Worm (Caenorhabditis elegans) whole organism, L1 larva: ENCODE data around the gene F43G6.7.
A peak's percentile ranks its signal among the peaks of the same experiment; 100 is the strongest.

Experiments used
- Y116A8C.19 ChIP-seq: sonication (generic microtip); optimal IDR thresholded peaks from 2 replicates; lab custom pipeline; 2016; ENCODE audit warnings: missing compliant biosample characterization, missing genetic modification characterization, borderline replicate concordance
- aha-1 ChIP-seq: fragments of 150-350 bp; optimal IDR thresholded peaks from 2 replicates; lab custom pipeline; 2014; ENCODE audit warnings: missing biosample characterization, missing genetic modification characterization
- alr-1 ChIP-seq: fragments of 200-800 bp; sonication (Bioruptor generic); optimal IDR thresholded peaks from 2 replicates; lab custom pipeline; 2018; ENCODE audit warnings: borderline replicate concordance, mild to moderate bottlenecking, missing genetic modification characterization, missing compliant biosample characterization
- ceh-63 ChIP-seq: fragments of 200-800 bp; sonication (Bioruptor generic); optimal IDR thresholded peaks from 2 replicates; lab custom pipeline; 2018; ENCODE audit warnings: mild to moderate bottlenecking, missing genetic modification characterization, missing compliant biosample characterization
- ceh-8 ChIP-seq: fragments of 200-800 bp; sonication (Bioruptor generic); optimal IDR thresholded peaks from 2 replicates; lab custom pipeline; 2018; ENCODE audit warnings: mild to moderate bottlenecking, missing genetic modification characterization, moderate library complexity, missing compliant biosample characterization
- ceh-90 ChIP-seq: sonication (generic microtip); optimal IDR thresholded peaks from 2 replicates; lab custom pipeline; 2016; ENCODE audit warnings: missing genetic modification characterization, missing compliant biosample characterization
- ces-1 ChIP-seq: fragments of 150-350 bp; optimal IDR thresholded peaks from 2 replicates; lab custom pipeline; 2014; ENCODE audit warnings: missing biosample characterization, missing genetic modification reagents, missing genetic modification characterization
- dpl-1 ChIP-seq, 3 experiments: fragments of 150-350 bp in 2 of 3; sonication (generic microtip) in 1 of 3; optimal IDR thresholded peaks; 2 replicates each; lab custom pipeline; 2014 to 2017; ENCODE audit warnings: missing biosample characterization in 3 of 3, missing genetic modification characterization in 3 of 3, missing genetic modification reagents in 3 of 3
- efl-1 ChIP-seq, 4 experiments: fragments of 150-350 bp; optimal IDR thresholded peaks in 3 of 4; peaks in 1 of 4; 1 replicate in 1 of 4; 2 replicates in 3 of 4; lab custom pipeline; 2014; ENCODE audit warnings: missing biosample characterization in 2 of 4, missing genetic modification characterization in 2 of 4, missing genetic modification reagents in 2 of 4
- elt-2 ChIP-seq: sonication (generic microtip); optimal IDR thresholded peaks from 2 replicates; lab custom pipeline; 2016; ENCODE audit warnings: missing genetic modification characterization, mild to moderate bottlenecking, inconsistent platforms, missing compliant biosample characterization, missing genetic modification reagents
- elt-3 ChIP-seq, 6 experiments: fragments of 150-350 bp in 1 of 6; sonication (generic microtip); optimal IDR thresholded peaks; 2 replicates each; lab custom pipeline; 2017 to 2018; ENCODE audit warnings: missing biosample characterization in 6 of 6, missing genetic modification characterization in 6 of 6, inconsistent platforms in 1 of 6
- ets-5 ChIP-seq: fragments of 200-800 bp; sonication (Bioruptor generic); IDR thresholded peaks from 2 replicates; pipeline ENCODE4 v1.3.6; 2022; ENCODE audit warnings: missing genetic modification characterization, missing compliant biosample characterization
- fkh-10 ChIP-seq: sonication (generic microtip); optimal IDR thresholded peaks from 2 replicates; lab custom pipeline; 2017; ENCODE audit warnings: missing biosample characterization, missing genetic modification reagents, missing genetic modification characterization
- hlh-4 ChIP-seq: sonication (generic microtip); optimal IDR thresholded peaks from 2 replicates; lab custom pipeline; 2016; ENCODE audit warnings: mild to moderate bottlenecking, missing genetic modification characterization, missing compliant biosample characterization
- lin-35 ChIP-seq, 2 experiments: fragments of 150-350 bp; optimal IDR thresholded peaks; 2 replicates each; lab custom pipeline; 2014; ENCODE audit warnings: missing biosample characterization in 2 of 2, missing genetic modification characterization in 2 of 2, missing genetic modification reagents in 2 of 2
- lin-39 ChIP-seq: fragments of 150-350 bp; optimal IDR thresholded peaks from 2 replicates; lab custom pipeline; 2014; ENCODE audit warnings: missing biosample characterization, missing genetic modification reagents, missing genetic modification characterization
- lir-3 ChIP-seq: sonication (generic microtip); optimal IDR thresholded peaks from 2 replicates; lab custom pipeline; 2016; ENCODE audit warnings: mild to moderate bottlenecking, missing genetic modification characterization, moderate library complexity, missing compliant biosample characterization; ENCODE audit not compliant: poor library complexity
- lsy-2 ChIP-seq, 2 experiments: fragments of 150-350 bp; optimal IDR thresholded peaks; 2 replicates each; lab custom pipeline; 2014; ENCODE audit warnings: missing biosample characterization in 2 of 2, missing genetic modification characterization in 2 of 2
- mab-9 ChIP-seq: fragments of 200-800 bp; sonication (Bioruptor generic); IDR thresholded peaks from 2 replicates; pipeline ENCODE4 v1.3.6; 2022; ENCODE audit warnings: missing genetic modification reagents, missing genetic modification characterization, missing compliant biosample characterization
- nhr-19 ChIP-seq: fragments of 200-800 bp; sonication (Bioruptor generic); conservative IDR thresholded peaks from 2 replicates; pipeline ENCODE4 v1.3.6; 2022; ENCODE audit warnings: missing genetic modification characterization, missing compliant biosample characterization
- nhr-20 ChIP-seq: sonication (generic microtip); optimal IDR thresholded peaks from 2 replicates; lab custom pipeline; 2016; ENCODE audit warnings: mild to moderate bottlenecking, missing genetic modification characterization, missing compliant biosample characterization
- nhr-237 ChIP-seq: fragments of 150-350 bp; optimal IDR thresholded peaks from 2 replicates; lab custom pipeline; 2014; ENCODE audit warnings: missing biosample characterization, missing genetic modification characterization
- nhr-28 ChIP-seq: fragments of 150-350 bp; optimal IDR thresholded peaks from 2 replicates; lab custom pipeline; 2014; ENCODE audit warnings: missing biosample characterization, missing genetic modification characterization
- nhr-85 ChIP-seq: sonication (generic microtip); peaks from one replicate; lab custom pipeline; 2016; ENCODE audit warnings: missing genetic modification characterization, inconsistent platforms, missing compliant biosample characterization
- snpc-4 ChIP-seq: fragments of 150-350 bp; optimal IDR thresholded peaks from 2 replicates; lab custom pipeline; 2014; ENCODE audit warnings: missing biosample characterization, missing genetic modification characterization
- snu-23 ChIP-seq: sonication (generic microtip); optimal IDR thresholded peaks from 2 replicates; lab custom pipeline; 2016; ENCODE audit warnings: missing genetic modification characterization, missing compliant biosample characterization
- sox-4 ChIP-seq: sonication (generic microtip); optimal IDR thresholded peaks from 2 replicates; lab custom pipeline; 2016; ENCODE audit warnings: missing genetic modification characterization, missing compliant biosample characterization
- tlp-1 ChIP-seq: fragments of 150-350 bp; optimal IDR thresholded peaks from 2 replicates; lab custom pipeline; 2014; ENCODE audit warnings: missing biosample characterization, missing genetic modification characterization
- unc-30 ChIP-seq: sonication (generic microtip); optimal IDR thresholded peaks from 2 replicates; lab custom pipeline; 2017; ENCODE audit warnings: missing biosample characterization, missing genetic modification characterization
- zag-1 ChIP-seq: fragments of 150-350 bp; optimal IDR thresholded peaks from 2 replicates; lab custom pipeline; 2014; ENCODE audit warnings: missing biosample characterization, missing genetic modification characterization
- ztf-4 ChIP-seq: fragments of 150-350 bp; optimal IDR thresholded peaks from 2 replicates; lab custom pipeline; 2014; ENCODE audit warnings: missing biosample characterization, missing genetic modification characterization

Gene F43G6.7

DNA sequence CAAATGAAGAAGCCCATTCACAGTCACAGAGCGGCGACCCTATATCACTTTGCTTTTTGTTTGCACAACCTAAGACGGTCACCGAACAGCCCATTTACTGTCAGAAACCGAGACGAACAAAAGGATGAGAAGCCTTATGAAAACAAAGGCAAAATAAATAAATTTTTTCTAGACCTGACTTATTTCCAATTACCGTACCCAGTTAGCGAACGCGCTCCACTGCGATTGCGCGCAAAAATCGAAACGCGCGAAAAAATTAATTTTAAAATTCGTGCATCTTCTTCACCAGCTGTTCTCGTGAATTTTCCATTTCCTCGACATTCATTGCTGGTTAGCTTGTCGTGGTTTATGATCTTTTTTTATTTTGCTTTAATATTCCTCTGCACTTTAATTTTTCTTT is 28.1 kb upstream of the F43G6.7 start, which contains the start of gene F43G6.16:
Gene F43G6.16, minus strand, starts transcription at position 141 of the 400 bp plus-strand sequence.
- no peak for TF ChIP-seq aha-1
- no peak for TF ChIP-seq nhr-20 (tag; lab: Kevin White, UChicago)
- no peak for TF ChIP-seq snu-23 (GFP tag; lab: Kevin White, UChicago)
- no peak for TF ChIP-seq ces-1 (GFP tag; lab: Kevin White, UChicago)
- TF ChIP-seq ceh-90: no peak
- TF ChIP-seq fkh-10: no peak
- TF ChIP-seq dpl-1 (GFP tag; optimal IDR thresholded peaks at IDR 0.05; lab: Kevin White, UChicago): peak; percentile 30 to 72 (median 59)
- TF ChIP-seq sox-4 (tag; lab: Kevin White, UChicago): no peak
- no peak for TF ChIP-seq snpc-4 (tag; lab: Kevin White, UChicago)
- TF ChIP-seq lin-35 (GFP tag; optimal IDR thresholded peaks at IDR 0.05; lab: Kevin White, UChicago): peak; percentile 7 to 78
- peak; percentile 41 to 43 for TF ChIP-seq efl-1 (optimal IDR thresholded peaks at IDR 0.05; lab: Kevin White, UChicago)
- peak; percentile 58 to 94 for TF ChIP-seq efl-1 (GFP tag; optimal IDR thresholded peaks at IDR 0.05 in 1 of 2; lab: Kevin White, UChicago)
- TF ChIP-seq lsy-2 (tag; optimal IDR thresholded peaks at IDR 0.05; lab: Kevin White, UChicago): peak; percentile 41 to 97

DNA sequence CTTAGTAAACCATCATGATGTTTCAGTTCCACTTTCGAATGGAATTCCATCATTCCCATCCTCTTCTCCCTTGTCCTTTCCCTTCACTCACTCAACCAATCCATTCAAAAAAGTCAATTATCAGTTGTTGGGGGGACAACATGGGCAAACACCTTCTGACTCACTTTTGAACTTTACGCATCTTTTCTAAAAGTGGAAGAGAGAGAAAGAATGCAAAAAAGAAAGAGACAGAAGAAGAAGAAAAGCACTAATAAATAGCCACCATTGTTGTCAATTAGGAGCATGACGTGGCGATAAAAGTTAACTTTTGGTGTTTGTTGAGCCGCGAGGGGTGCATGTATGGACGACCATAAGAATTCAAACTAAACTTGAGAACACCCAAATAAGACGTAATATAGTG is 22.6 kb upstream of the F43G6.7 start:
- TF ChIP-seq efl-1 (optimal IDR thresholded peaks at IDR 0.05; lab: Kevin White, UChicago): no peak
- peak in 1 of 2 experiments; percentile 64 for TF ChIP-seq efl-1 (GFP tag; optimal IDR thresholded peaks at IDR 0.05 in 1 of 2; lab: Kevin White, UChicago)
- no peak for TF ChIP-seq unc-30 (tag; lab: Kevin White, UChicago)

DNA sequence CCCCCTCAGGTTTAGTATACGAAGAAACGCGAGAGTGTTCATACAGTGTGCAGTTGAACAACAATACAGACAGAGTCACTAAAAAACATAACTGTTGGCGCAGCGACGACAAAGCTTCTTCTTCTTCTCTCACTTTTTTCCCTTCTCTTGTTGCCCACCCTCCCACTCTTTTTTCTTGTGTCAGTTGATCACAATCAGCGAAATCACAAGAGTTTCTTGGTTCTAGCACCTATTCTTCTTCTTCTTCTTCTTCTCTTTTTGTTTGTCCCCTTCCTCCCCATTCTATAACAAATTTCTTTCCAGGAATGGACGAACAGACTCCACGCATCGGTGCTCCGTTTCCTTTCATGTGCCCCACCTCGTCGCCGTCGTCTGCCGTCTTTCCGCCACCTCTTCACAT is 20.1 kb upstream of the F43G6.7 start, which contains the start of gene F43G6.4:
Gene F43G6.4, plus strand, starts transcription at position 301 of the 400 bp plus-strand sequence.
- TF ChIP-seq ceh-90 (no peak), snpc-4 (tag; lab: Kevin White, UChicago) (no peak), lsy-2 (tag; optimal IDR thresholded peaks at IDR 0.05; lab: Kevin White, UChicago) (no peak), ceh-8 (GFP tag; lab: Kevin White, UChicago) (no peak)

DNA sequence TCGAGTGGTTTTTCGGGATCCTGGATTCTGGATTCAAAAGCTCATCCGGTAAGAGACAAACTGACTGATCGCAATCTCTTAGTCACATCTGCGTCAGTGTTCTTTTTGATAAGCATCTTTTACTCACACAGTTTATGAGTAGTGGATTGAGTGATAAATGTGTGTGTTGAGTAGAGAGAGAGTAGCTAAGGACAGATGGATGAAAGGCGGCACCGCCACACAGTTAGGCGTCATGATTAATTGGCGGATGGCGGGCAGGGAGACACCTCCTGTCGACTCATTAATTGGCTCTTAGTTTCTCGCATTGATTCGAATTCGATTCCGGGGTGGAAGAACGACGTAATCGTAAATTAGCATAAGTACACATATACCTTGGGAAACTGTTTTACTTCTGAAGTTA is 16.2 kb upstream of the F43G6.7 start:
- TF ChIP-seq zag-1 (tag; lab: Kevin White, UChicago) (no peak), efl-1 (optimal IDR thresholded peaks at IDR 0.05; lab: Kevin White, UChicago) (no peak), efl-1 (GFP tag; optimal IDR thresholded peaks at IDR 0.05 in 1 of 2; lab: Kevin White, UChicago) (no peak), unc-30 (tag; lab: Kevin White, UChicago) (no peak), lin-39 (tag; lab: Kevin White, UChicago) (peak; percentile 3), ztf-4 (tag; lab: Kevin White, UChicago) (no peak), nhr-28 (tag; lab: Kevin White, UChicago) (no peak), nhr-19 (GFP tag; lab: Robert Waterston, UW) (no peak), ceh-63 (GFP tag; lab: Kevin White, UChicago) (no peak), elt-3 (tag; optimal IDR thresholded peaks at IDR 0.05; lab: Kevin White, UChicago) (no peak), mab-9 (no peak), nhr-85 (peak; percentile 75), nhr-237 (tag; lab: Kevin White, UChicago) (no peak)
- TF ChIP-seq, all 84 proteins: peak for 2

DNA sequence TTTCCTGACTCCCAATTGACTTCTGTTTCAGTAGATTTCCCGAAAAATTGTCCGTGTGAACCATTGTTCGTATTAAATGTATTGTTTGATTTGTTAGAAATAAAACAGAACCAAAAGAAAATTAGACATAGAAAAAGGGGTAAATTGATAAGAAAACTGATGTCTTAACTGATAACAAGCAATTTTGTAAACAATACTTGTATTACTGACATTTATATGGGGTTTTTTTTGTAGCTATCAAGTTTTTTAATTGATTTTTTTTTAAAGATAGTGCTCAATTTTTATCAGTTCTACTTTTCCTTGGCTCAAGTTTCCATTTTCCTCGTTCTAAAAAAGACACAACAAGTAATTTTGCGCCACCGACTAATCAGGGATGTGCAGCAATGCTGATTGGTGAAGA is 13.4 kb upstream of the F43G6.7 start:
- no peak for TF ChIP-seq hlh-4 (tag; lab: Kevin White, UChicago)
- TF ChIP-seq elt-2: peak; percentile 78
- TF ChIP-seq tlp-1 (tag; lab: Kevin White, UChicago): no peak
- no peak for TF ChIP-seq ets-5 (GFP tag; lab: Robert Waterston, UW)
- TF ChIP-seq, all 84 proteins: peak for 1

DNA sequence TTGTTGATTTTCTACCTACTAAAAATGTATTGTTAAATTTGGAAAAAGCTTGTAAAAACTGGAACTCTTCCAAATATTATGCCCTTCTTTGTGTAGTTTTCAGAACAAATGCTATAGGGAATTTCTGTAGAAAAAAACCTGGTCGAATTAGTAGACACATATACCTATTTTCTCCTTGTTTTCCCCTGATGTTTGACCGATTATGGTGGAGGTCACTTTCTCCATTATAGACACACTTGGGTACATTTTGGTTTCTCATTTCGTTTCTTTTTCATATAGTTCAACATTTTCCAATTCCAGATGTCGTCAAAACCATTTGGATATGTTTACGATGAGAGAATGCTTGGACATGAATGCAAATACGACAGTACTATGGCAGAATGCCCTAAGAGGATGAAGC is 11.9 kb upstream of the F43G6.7 start, which contains the start of gene hda-5:
Gene hda-5, plus strand, starts transcription at position 301 of the 400 bp plus-strand sequence.
- TF ChIP-seq alr-1 (no peak), Y116A8C.19 (tag; lab: Kevin White, UChicago) (no peak), lir-3 (no peak)
